Worm (Caenorhabditis elegans) whole organism, late embryonic: ENCODE results near the gene C07D8.5.

ENCODE experiments used
- C08G9.2 ChIP-seq: sonication (generic microtip); optimal IDR thresholded peaks from 2 replicates; lab custom pipeline; 2016; ENCODE audit warnings: mild to moderate bottlenecking, missing genetic modification characterization, moderate library complexity, missing compliant biosample characterization
- F13H6.1 ChIP-seq: sonication (generic microtip); optimal IDR thresholded peaks from 2 replicates; lab custom pipeline; 2016; ENCODE audit warnings: missing genetic modification characterization, missing compliant biosample characterization
- K02D7.2 ChIP-seq: sonication (generic microtip); optimal IDR thresholded peaks from 2 replicates; lab custom pipeline; 2017; ENCODE audit warnings: mild to moderate bottlenecking, missing genetic modification characterization, missing compliant biosample characterization
- K09A11.1 ChIP-seq: sonication (generic microtip); optimal IDR thresholded peaks from 2 replicates; lab custom pipeline; 2017; ENCODE audit warnings: antibody characterized with exemption, mild to moderate bottlenecking, missing genetic modification characterization, missing compliant biosample characterization; ENCODE audit not compliant: insufficient read depth
- T23F11.4 ChIP-seq: fragments of 200-800 bp; sonication (Bioruptor generic); optimal IDR thresholded peaks from 2 replicates; lab custom pipeline; 2018; ENCODE audit warnings: mild to moderate bottlenecking, missing genetic modification characterization, missing compliant biosample characterization
- Y22D7AL.16 ChIP-seq: sonication (generic microtip); optimal IDR thresholded peaks from 2 replicates; lab custom pipeline; 2016; ENCODE audit warnings: missing genetic modification characterization, missing compliant biosample characterization
- ceh-19 ChIP-seq: fragments of 200-800 bp; sonication (Bioruptor generic); optimal IDR thresholded peaks from 2 replicates; lab custom pipeline; 2018; ENCODE audit warnings: mild to moderate bottlenecking, missing genetic modification characterization, missing compliant biosample characterization
- ceh-2 ChIP-seq: sonication (generic microtip); optimal IDR thresholded peaks from 2 replicates; lab custom pipeline; 2016; ENCODE audit warnings: missing genotype, missing genetic modification characterization, missing compliant biosample characterization
- ceh-22 ChIP-seq: sonication (generic microtip); optimal IDR thresholded peaks from 2 replicates; lab custom pipeline; 2017; ENCODE audit warnings: missing biosample characterization, missing genetic modification characterization
- ceh-30 ChIP-seq: fragments of 150-350 bp; optimal IDR thresholded peaks from 2 replicates; lab custom pipeline; 2014; ENCODE audit warnings: missing biosample characterization, missing genetic modification characterization
- ceh-31 ChIP-seq: sonication (generic microtip); optimal IDR thresholded peaks from 2 replicates; lab custom pipeline; 2016; ENCODE audit warnings: missing genetic modification characterization, missing compliant biosample characterization
- ceh-34 ChIP-seq: sonication (generic microtip); optimal IDR thresholded peaks from 2 replicates; lab custom pipeline; 2016; ENCODE audit warnings: mild to moderate bottlenecking, missing genetic modification characterization, missing compliant biosample characterization
- ceh-48 ChIP-seq: sonication (generic microtip); optimal IDR thresholded peaks from 2 replicates; lab custom pipeline; 2016; ENCODE audit warnings: missing genetic modification characterization, inconsistent platforms, missing compliant biosample characterization
- ceh-6 ChIP-seq: fragments of 200-800 bp; sonication (Bioruptor generic); optimal IDR thresholded peaks from 2 replicates; lab custom pipeline; 2018; ENCODE audit warnings: mild to moderate bottlenecking, missing genetic modification characterization, missing compliant biosample characterization
- ceh-9 ChIP-seq: sonication (generic microtip); optimal IDR thresholded peaks from 2 replicates; lab custom pipeline; 2016; ENCODE audit warnings: mild to moderate bottlenecking, missing genetic modification characterization, inconsistent platforms, missing compliant biosample characterization
- dmd-4 ChIP-seq: sonication (generic microtip); optimal IDR thresholded peaks from 2 replicates; lab custom pipeline; 2016; ENCODE audit warnings: borderline replicate concordance, missing genetic modification characterization, missing compliant biosample characterization
- elt-2 ChIP-seq: sonication (generic microtip); optimal IDR thresholded peaks from 2 replicates; lab custom pipeline; 2016; ENCODE audit warnings: missing genetic modification reagents, missing genetic modification characterization, missing compliant biosample characterization
- ets-4 ChIP-seq: sonication (generic microtip); optimal IDR thresholded peaks from 2 replicates; lab custom pipeline; 2016; ENCODE audit warnings: missing genetic modification characterization, missing compliant biosample characterization
- eyg-1 ChIP-seq: sonication (generic microtip); optimal IDR thresholded peaks from 2 replicates; lab custom pipeline; 2016; ENCODE audit warnings: missing genotype, missing genetic modification characterization, missing compliant biosample characterization
- fax-1 ChIP-seq: sonication (generic microtip); optimal IDR thresholded peaks from 2 replicates; lab custom pipeline; 2016; ENCODE audit warnings: missing genotype, missing genetic modification characterization, missing compliant biosample characterization
- fkh-10 ChIP-seq: fragments of 150-350 bp; optimal IDR thresholded peaks from 2 replicates; lab custom pipeline; 2014; ENCODE audit warnings: missing biosample characterization, missing genetic modification reagents, missing genetic modification characterization
- gmeb-2 ChIP-seq: sonication (generic microtip); optimal IDR thresholded peaks from 2 replicates; lab custom pipeline; 2016; ENCODE audit warnings: missing genetic modification characterization, inconsistent platforms, missing compliant biosample characterization
- hlh-15 ChIP-seq: sonication (generic microtip); optimal IDR thresholded peaks from 2 replicates; lab custom pipeline; 2016; ENCODE audit warnings: missing genetic modification characterization, missing compliant biosample characterization
- hlh-6 ChIP-seq: sonication (generic microtip); optimal IDR thresholded peaks from 2 replicates; lab custom pipeline; 2016; ENCODE audit warnings: missing genotype, missing genetic modification characterization, missing compliant biosample characterization
- hlh-8 ChIP-seq: sonication (generic microtip); optimal IDR thresholded peaks from 2 replicates; lab custom pipeline; 2016; ENCODE audit warnings: missing genotype, missing genetic modification characterization, missing compliant biosample characterization
- lin-11 ChIP-seq: fragments of 200-800 bp; sonication (Bioruptor generic); optimal IDR thresholded peaks from 2 replicates; lab custom pipeline; 2018; ENCODE audit warnings: mild to moderate bottlenecking, missing genetic modification characterization, missing compliant biosample characterization
- madf-2 ChIP-seq: sonication (generic microtip); optimal IDR thresholded peaks from 2 replicates; lab custom pipeline; 2017; ENCODE audit warnings: missing genetic modification characterization, missing compliant biosample characterization
- nfya-1 ChIP-seq: sonication (generic microtip); optimal IDR thresholded peaks from 2 replicates; lab custom pipeline; 2017; ENCODE audit warnings: missing genetic modification characterization, mild to moderate bottlenecking, missing compliant biosample characterization, antibody characterized with exemption, moderate library complexity
- nhr-11 ChIP-seq: fragments of 150-350 bp; optimal IDR thresholded peaks from 2 replicates; lab custom pipeline; 2014; ENCODE audit warnings: missing biosample characterization, missing genetic modification characterization
- nhr-232 ChIP-seq: sonication (generic microtip); optimal IDR thresholded peaks from 2 replicates; lab custom pipeline; 2016; ENCODE audit warnings: missing genetic modification characterization, missing compliant biosample characterization
- npax-4 ChIP-seq: sonication (generic microtip); optimal IDR thresholded peaks from 2 replicates; lab custom pipeline; 2016; ENCODE audit warnings: missing genetic modification characterization, missing compliant biosample characterization
- odd-2 ChIP-seq: sonication (generic microtip); optimal IDR thresholded peaks from 2 replicates; lab custom pipeline; 2017; ENCODE audit warnings: antibody characterized with exemption, mild to moderate bottlenecking, missing genetic modification characterization, missing compliant biosample characterization
- pag-3 ChIP-seq: sonication (generic microtip); optimal IDR thresholded peaks from 2 replicates; lab custom pipeline; 2016; ENCODE audit warnings: missing compliant biosample characterization, missing genetic modification characterization, borderline replicate concordance
- pat-9 ChIP-seq: fragments of 200-800 bp; sonication (Bioruptor generic); optimal IDR thresholded peaks from 2 replicates; lab custom pipeline; 2018; ENCODE audit warnings: mild to moderate bottlenecking, missing genetic modification characterization, moderate library complexity, missing compliant biosample characterization
- pha-2 ChIP-seq: sonication (generic microtip); optimal IDR thresholded peaks from 2 replicates; lab custom pipeline; 2017; ENCODE audit warnings: mild to moderate bottlenecking, missing genetic modification characterization, missing compliant biosample characterization
- pha-4 ChIP-seq: fragments of 150-350 bp; optimal IDR thresholded peaks from 2 replicates; lab custom pipeline; 2018; ENCODE audit warnings: missing biosample characterization, missing genetic modification reagents, missing genetic modification characterization
- pqm-1 ChIP-seq: sonication (generic microtip); optimal IDR thresholded peaks from 2 replicates; lab custom pipeline; 2016; ENCODE audit warnings: missing genetic modification characterization, missing compliant biosample characterization
- pros-1 ChIP-seq: fragments of 150-350 bp; optimal IDR thresholded peaks from 2 replicates; lab custom pipeline; 2014; ENCODE audit warnings: missing biosample characterization, missing genetic modification reagents, missing genetic modification characterization
- ref-2 ChIP-seq: sonication (generic microtip); optimal IDR thresholded peaks from 2 replicates; lab custom pipeline; 2016; ENCODE audit warnings: missing genetic modification characterization, missing compliant biosample characterization
- rnt-1 ChIP-seq: sonication (generic microtip); optimal IDR thresholded peaks from 2 replicates; lab custom pipeline; 2016; ENCODE audit warnings: missing genetic modification characterization, missing compliant biosample characterization
- sdc-2 ChIP-seq: sonication (generic microtip); optimal IDR thresholded peaks from 2 replicates; lab custom pipeline; 2016; ENCODE audit warnings: missing genotype, missing genetic modification characterization, missing compliant biosample characterization
- sox-4 ChIP-seq: sonication (generic microtip); optimal IDR thresholded peaks from 2 replicates; lab custom pipeline; 2017; ENCODE audit warnings: mild to moderate bottlenecking, missing genetic modification characterization, inconsistent platforms, missing compliant biosample characterization
- syd-9 ChIP-seq: sonication (generic microtip); optimal IDR thresholded peaks from 2 replicates; lab custom pipeline; 2016; ENCODE audit warnings: mild to moderate bottlenecking, missing genetic modification characterization, moderate library complexity, missing compliant biosample characterization
- tbx-2 ChIP-seq: sonication (generic microtip); optimal IDR thresholded peaks from 2 replicates; lab custom pipeline; 2016; ENCODE audit warnings: missing genetic modification characterization, missing compliant biosample characterization
- ttx-3 ChIP-seq: sonication (generic microtip); optimal IDR thresholded peaks from 2 replicates; lab custom pipeline; 2016; ENCODE audit warnings: missing genetic modification reagents, missing genetic modification characterization, missing compliant biosample characterization
- unc-3 ChIP-seq, 2 experiments: fragments of 200-800 bp in 1 of 2; sonication (Bioruptor generic) in 1 of 2; sonication (generic microtip) in 1 of 2; conservative IDR thresholded peaks in 1 of 2; optimal IDR thresholded peaks in 1 of 2; 2 replicates each; pipeline versions ENCODE4 v1.3.6 to Lab custom; 2016 to 2022; ENCODE audit warnings: missing compliant biosample characterization in 2 of 2, missing genetic modification characterization in 2 of 2, missing genetic modification reagents in 1 of 2
- unc-55 ChIP-seq: sonication (generic microtip); optimal IDR thresholded peaks from 2 replicates; lab custom pipeline; 2017; ENCODE audit warnings: missing biosample characterization, missing genetic modification reagents, missing genetic modification characterization
- unc-86 ChIP-seq: sonication (generic microtip); optimal IDR thresholded peaks from 2 replicates; lab custom pipeline; 2016; ENCODE audit warnings: missing genetic modification characterization, missing compliant biosample characterization
- zip-5 ChIP-seq: sonication (generic microtip); optimal IDR thresholded peaks from 2 replicates; lab custom pipeline; 2016; ENCODE audit warnings: missing genetic modification characterization, missing compliant biosample characterization

C07D8.5 gene

ce11 chrX:7334302-7334724 lies 9.5 kb upstream of the C07D8.5 start, which contains the start of gene epg-7 (continued):
- TF ChIP-seq eyg-1 (tag; lab: Kevin White, UChicago) (no peak), ceh-30 (tag; lab: Kevin White, UChicago) (no peak), K09A11.1 (tag; lab: Kevin White, UChicago) (no peak), ets-4 (tag; lab: Kevin White, UChicago) (no peak), nhr-11 (tag; lab: Kevin White, UChicago) (no peak), odd-2 (tag; lab: Kevin White, UChicago) (no peak), nhr-232 (tag; lab: Kevin White, UChicago) (no peak), unc-3 (GFP tag; conservative IDR thresholded peaks at IDR 0.05; lab: Robert Waterston, UW) (peak; percentile 23; the same call in 1 of the 2 replicates), unc-3 (tag; optimal IDR thresholded peaks at IDR 0.05; lab: Kevin White, UChicago) (peak; percentile 17), ceh-6 (GFP tag; lab: Kevin White, UChicago) (no peak), dmd-4 (tag; lab: Kevin White, UChicago) (no peak), K02D7.2 (tag; lab: Kevin White, UChicago) (no peak), tbx-2 (tag; lab: Kevin White, UChicago) (peak; percentile 86), ceh-22 (tag; lab: Kevin White, UChicago) (no peak), ceh-9 (tag; lab: Kevin White, UChicago) (no peak), pha-4 (tag; lab: Kevin White, UChicago) (no peak), ttx-3 (tag; lab: Kevin White, UChicago) (no peak), ceh-19 (GFP tag; lab: Kevin White, UChicago) (no peak), fax-1 (tag; lab: Kevin White, UChicago) (no peak), T23F11.4 (GFP tag; lab: Kevin White, UChicago) (no peak), npax-4 (no peak), syd-9 (tag; lab: Kevin White, UChicago) (no peak), unc-86 (peak; percentile 27), ref-2 (tag; lab: Kevin White, UChicago) (peak; percentile 82), pha-2 (tag; lab: Kevin White, UChicago) (no peak), ceh-48 (tag; lab: Kevin White, UChicago) (peak; percentile 22), Y22D7AL.16 (tag; lab: Kevin White, UChicago) (no peak), pros-1 (peak; percentile 91), elt-2 (tag; lab: Kevin White, UChicago) (peak; percentile 62), F13H6.1 (tag; lab: Kevin White, UChicago) (peak; percentile 74), hlh-6 (tag; lab: Kevin White, UChicago) (no peak), ceh-31 (tag; lab: Kevin White, UChicago) (peak; percentile 93), ceh-2 (tag; lab: Kevin White, UChicago) (peak; percentile 19), pat-9 (tag; lab: Kevin White, UChicago) (no peak), sdc-2 (tag; lab: Kevin White, UChicago) (peak; percentile 65), pag-3 (tag; lab: Kevin White, UChicago) (no peak), pqm-1 (peak; percentile 63), hlh-8 (tag; lab: Kevin White, UChicago) (no peak), zip-5 (tag; lab: Kevin White, UChicago) (no peak), nfya-1 (tag; lab: Kevin White, UChicago) (peak; percentile 90), fkh-10 (GFP tag; lab: Kevin White, UChicago) (no peak), madf-2 (peak; percentile 51)

- TF ChIP-seq lin-11 (tag; lab: Kevin White, UChicago) (no peak), ceh-34 (no peak), hlh-15 (tag; lab: Kevin White, UChicago) (no peak), gmeb-2 (tag; lab: Kevin White, UChicago) (no peak), C08G9.2 (tag; lab: Kevin White, UChicago) (no peak), pha-2 (tag; lab: Kevin White, UChicago) (no peak), dmd-4 (tag; lab: Kevin White, UChicago) (no peak), npax-4 (no peak), zip-5 (tag; lab: Kevin White, UChicago) (no peak), sox-4 (tag; lab: Kevin White, UChicago) (no peak), ref-2 (tag; lab: Kevin White, UChicago) (no peak), rnt-1 (no peak), unc-3 (GFP tag; conservative IDR thresholded peaks at IDR 0.05; lab: Robert Waterston, UW) (no peak), unc-3 (tag; optimal IDR thresholded peaks at IDR 0.05; lab: Kevin White, UChicago) (no peak), unc-55 (GFP tag; lab: Kevin White, UChicago) (no peak), syd-9 (tag; lab: Kevin White, UChicago) (no peak)
Observed at ce11 chrX:7340394-7340793, 3.5 kb upstream of the C07D8.5 start.
